Fruit fly (Drosophila melanogaster): ENCODE results near the gene CG4042.
A peak's percentile ranks its signal among the peaks of the same experiment; 100 is the strongest.

The CG4042 gene

DNA sequence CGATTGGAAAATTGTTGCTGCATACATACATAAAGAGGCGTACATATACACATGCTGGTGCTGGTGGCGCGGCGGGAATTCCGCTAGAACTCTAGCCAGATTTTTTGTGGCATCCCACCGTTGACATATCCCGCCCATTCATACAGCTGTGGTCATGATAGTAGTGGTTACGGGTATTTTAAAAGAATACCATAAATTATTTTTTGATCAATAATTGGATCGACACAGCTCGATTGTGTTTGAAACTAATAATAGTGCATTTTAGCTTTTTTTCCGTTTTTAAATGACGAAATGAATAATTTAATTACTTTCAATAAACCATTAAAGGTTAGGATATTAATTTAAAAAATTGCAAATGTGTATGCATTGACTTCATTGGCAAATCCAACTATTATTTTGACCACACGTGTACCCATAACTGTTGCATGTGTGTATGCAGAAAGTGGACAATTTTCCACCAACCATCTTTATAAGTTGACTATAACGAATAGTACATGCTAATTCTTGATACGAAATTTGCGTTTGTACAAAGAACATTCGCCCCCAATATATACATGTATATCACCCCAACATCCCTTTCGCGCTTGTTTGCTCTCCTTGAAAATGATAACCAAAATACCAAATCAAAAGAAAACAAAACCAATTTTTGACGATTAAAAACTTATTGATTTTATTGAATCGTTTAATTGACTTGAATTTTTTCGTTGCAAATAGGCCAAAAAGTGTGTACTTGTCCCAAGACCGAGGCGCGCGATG is 762 bp upstream of the CG4042 start (continued):
- peak; percentile 78 for TF ChIP-seq seq (GFP tag; IDR thresholded peaks at IDR 0.05)
- peak; percentile 85 for TF ChIP-seq unpg (GFP tag; optimal IDR thresholded peaks at IDR 0.05)
- TF ChIP-seq jigr1 (GFP tag; IDR thresholded peaks at IDR 0.05) = peak; percentile 42; the same call in 1 of the 3 replicates
- no peak for TF ChIP-seq ab (GFP tag; optimal IDR thresholded peaks at IDR 0.05)
- TF ChIP-seq Hsf (GFP tag; optimal IDR thresholded peaks at IDR 0.05) = peak; percentile 81
- TF ChIP-seq CG10147 (GFP tag; optimal IDR thresholded peaks at IDR 0.05) = peak; percentile 55
- TF ChIP-seq CG13624 (GFP tag; optimal IDR thresholded peaks at IDR 0.05) = peak; percentile 57
- peak; percentile 65 for TF ChIP-seq peb (GFP tag; IDR thresholded peaks at IDR 0.05)
- TF ChIP-seq YL-1 (GFP tag; optimal IDR thresholded peaks at IDR 0.05) = peak; percentile 40
- TF ChIP-seq fd3F (GFP tag; optimal IDR thresholded peaks at IDR 0.05) = peak; percentile 75
- peak; percentile 64 for TF ChIP-seq zfh2 (GFP tag; optimal IDR thresholded peaks at IDR 0.05)
- TF ChIP-seq Camta (GFP tag; optimal IDR thresholded peaks at IDR 0.05) = peak; percentile 27
- TF ChIP-seq ash1 (GFP tag; optimal IDR thresholded peaks at IDR 0.05) = peak; percentile 52
- peak; percentile 26; the same call in 1 of the 2 replicates for TF ChIP-seq CG6272 (GFP tag; IDR thresholded peaks at IDR 0.05)
- TF ChIP-seq nom (GFP tag; optimal IDR thresholded peaks at IDR 0.05) = peak; percentile 5
- TF ChIP-seq fd96Cb (tag; optimal IDR thresholded peaks at IDR 0.05) = peak; percentile 73
- TF ChIP-seq E2f1 (GFP tag; IDR thresholded peaks at IDR 0.05) = peak; percentile 86
- no peak for TF ChIP-seq CG5180 (GFP tag; optimal IDR thresholded peaks at IDR 0.05)
- TF ChIP-seq so (GFP tag; IDR thresholded peaks at IDR 0.05) = peak; percentile 82; the same call in 2 of the 3 replicates
- TF ChIP-seq CG12071 (GFP tag; optimal IDR thresholded peaks at IDR 0.05) = peak; percentile 85
- TF ChIP-seq Sox100B (GFP tag; optimal IDR thresholded peaks at IDR 0.05) = no peak
- no peak for TF ChIP-seq amos (GFP tag; IDR thresholded peaks at IDR 0.05; ENCODE audit: partially characterized antibody)
- peak; percentile 51 for TF ChIP-seq HLH54F (GFP tag; optimal IDR thresholded peaks at IDR 0.05)
- TF ChIP-seq ems (GFP tag; optimal IDR thresholded peaks at IDR 0.05) = peak; percentile 63
- TF ChIP-seq mld (GFP tag; IDR thresholded peaks at IDR 0.05; ENCODE audit: partially characterized antibody) = no peak
- TF ChIP-seq CG9609 (GFP tag; optimal IDR thresholded peaks at IDR 0.05) = peak; percentile 58
- peak; percentile 70 for TF ChIP-seq Aef1 (GFP tag; IDR thresholded peaks at IDR 0.05)
- no peak for TF ChIP-seq Doc2 (GFP tag; IDR thresholded peaks at IDR 0.05)
- TF ChIP-seq CG42726 (GFP tag; IDR thresholded peaks at IDR 0.05; ENCODE audit: partially characterized antibody) = no peak
- peak; percentile 70 to 71 for TF ChIP-seq chif (GFP tag; optimal IDR thresholded peaks at IDR 0.05)
- peak; percentile 67; the same call in 1 of the 2 replicates for TF ChIP-seq HLH3B (GFP tag; IDR thresholded peaks at IDR 0.05)
- peak; percentile 71 for TF ChIP-seq B-H1 (GFP tag; IDR thresholded peaks at IDR 0.05)
- peak; percentile 16 for TF ChIP-seq en (GFP tag; optimal IDR thresholded peaks at IDR 0.05)
- peak; percentile 65 for TF ChIP-seq Antp (GFP tag; optimal IDR thresholded peaks at IDR 0.05)
- TF ChIP-seq CG15514 (GFP tag; optimal IDR thresholded peaks at IDR 0.05) = peak; percentile 72
- TF ChIP-seq CG3163 (GFP tag; optimal IDR thresholded peaks at IDR 0.05) = peak; percentile 35
- peak; percentile 82 for TF ChIP-seq PHDP (tag; optimal IDR thresholded peaks at IDR 0.05)
- TF ChIP-seq cwo (GFP tag; optimal IDR thresholded peaks at IDR 0.05) = peak; percentile 67
- TF ChIP-seq Xrp1 (GFP tag; IDR thresholded peaks at IDR 0.05) = peak; percentile 87
- TF ChIP-seq eve (GFP tag; optimal IDR thresholded peaks at IDR 0.05) = no peak
- peak; percentile 56; the same call in 1 of the 2 replicates for TF ChIP-seq ara (GFP tag; IDR thresholded peaks at IDR 0.05)
- peak; percentile 51 for TF ChIP-seq pum (GFP tag; optimal IDR thresholded peaks at IDR 0.05)
- TF ChIP-seq CG12236 (GFP tag; optimal IDR thresholded peaks at IDR 0.05) = peak; percentile 45
- TF ChIP-seq CG1647 (GFP tag; optimal IDR thresholded peaks at IDR 0.05) = peak; percentile 46
- TF ChIP-seq CG10209 (GFP tag; optimal IDR thresholded peaks at IDR 0.05) = peak; percentile 77
- TF ChIP-seq CG4404 (GFP tag; IDR thresholded peaks at IDR 0.05) = no peak
- peak; percentile 73 for TF ChIP-seq wek (GFP tag; optimal IDR thresholded peaks at IDR 0.05)
- TF ChIP-seq Pdp1 (GFP tag; optimal IDR thresholded peaks at IDR 0.05) = peak; percentile 75 to 78
- TF ChIP-seq CG12219 (GFP tag; optimal IDR thresholded peaks at IDR 0.05) = peak; percentile 86

Measured in whole organism, embryonic.